Worm (Caenorhabditis elegans): Measurements from ENCODE around the gene golg-4.

golg-4 gene

DNA sequence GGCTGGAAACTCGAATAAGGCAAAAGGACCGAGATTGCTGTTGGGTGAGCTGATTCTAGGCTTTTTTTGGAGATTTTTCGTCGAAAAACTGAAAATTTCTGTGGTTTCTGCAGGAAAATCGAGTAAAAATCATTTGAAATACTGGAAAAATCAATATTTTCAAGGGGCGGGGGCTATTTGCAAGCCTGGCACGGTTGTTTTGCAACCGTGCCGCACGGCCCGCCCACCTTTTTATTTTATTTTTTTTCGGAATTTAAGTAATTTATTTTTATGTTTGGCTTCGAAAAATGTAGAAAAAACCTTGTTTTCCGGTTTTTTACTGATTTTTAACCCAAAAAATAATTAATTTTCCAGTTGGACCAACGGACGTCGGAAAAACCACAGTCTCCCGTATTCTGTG lies 6.9 kb upstream of the golg-4 start:
- TF ChIP-seq lin-1 (GFP tag; IDR thresholded peaks at IDR 0.05) = no peak
- TF ChIP-seq lin-15B (tag; optimal IDR thresholded peaks at IDR 0.05) = peak; percentile 9
- no peak for TF ChIP-seq zip-11 (GFP tag; IDR thresholded peaks at IDR 0.05)
- TF ChIP-seq ceh-28 (tag; optimal IDR thresholded peaks at IDR 0.05) = no peak
- no peak for TF ChIP-seq daf-16 (GFP tag; optimal IDR thresholded peaks at IDR 0.05)
- peak; percentile 11 for TF ChIP-seq daf-16 (tag; optimal IDR thresholded peaks at IDR 0.05)
- TF ChIP-seq dmd-9 (GFP tag; IDR thresholded peaks at IDR 0.05) = no peak
- peak; percentile 6 for TF ChIP-seq aha-1 (tag)
- no peak for TF ChIP-seq F26F4.8 (GFP tag; conservative IDR thresholded peaks at IDR 0.05)
- peak; percentile 53 for TF ChIP-seq lin-38 (GFP tag; IDR thresholded peaks at IDR 0.05)
- TF ChIP-seq snpc-1.2 (GFP tag; IDR thresholded peaks at IDR 0.05) = no peak
- no peak for TF ChIP-seq cey-2 (tag; optimal IDR thresholded peaks at IDR 0.05; ENCODE audit: borderline replicate concordance, insufficient read depth)
- TF ChIP-seq nhr-11 (tag; optimal IDR thresholded peaks at IDR 0.05) = no peak

- TF ChIP-seq lin-38 (GFP tag; IDR thresholded peaks at IDR 0.05) = peak; percentile 42; the same call in 1 of the 2 replicates
- no peak for TF ChIP-seq mes-2 (tag; optimal IDR thresholded peaks at IDR 0.05; ENCODE audit: poor library complexity, severe bottlenecking)
- TF ChIP-seq F49E8.2 (tag; optimal IDR thresholded peaks at IDR 0.05; ENCODE audit: borderline replicate concordance) = peak; percentile 32
- TF ChIP-seq zip-2 (tag; optimal IDR thresholded peaks at IDR 0.05) = no peak
Observed at ce11 chrIII:3400444-3400843, 4.9 kb upstream of the golg-4 start.

- TF ChIP-seq Y5F2A.4 (GFP tag; optimal IDR thresholded peaks at IDR 0.05) (no peak), dve-1 (tag; optimal IDR thresholded peaks at IDR 0.05; ENCODE audit: insufficient read depth) (peak; percentile 19), nhr-77 (tag; optimal IDR thresholded peaks at IDR 0.05) (peak; percentile 57), hlh-30 (tag; optimal IDR thresholded peaks at IDR 0.05; ENCODE audit: insufficient read depth) (peak; percentile 70), nhr-11 (tag; optimal IDR thresholded peaks at IDR 0.05) (no peak), mxl-2 (GFP tag; conservative IDR thresholded peaks at IDR 0.05) (no peak), dmd-8 (GFP tag; IDR thresholded peaks at IDR 0.05) (no peak), snpc-1.2 (GFP tag; IDR thresholded peaks at IDR 0.05) (no peak), lin-38 (GFP tag; IDR thresholded peaks at IDR 0.05) (peak; percentile 52), nhr-42 (GFP tag; IDR thresholded peaks at IDR 0.05) (no peak), rbr-2 (tag; optimal IDR thresholded peaks at IDR 0.05) (peak; percentile 0), dpl-1 (GFP tag; optimal IDR thresholded peaks at IDR 0.05) (peak; percentile 73), R02D3.7 (tag; optimal IDR thresholded peaks at IDR 0.05) (peak; percentile 86), unc-39 (tag; optimal IDR thresholded peaks at IDR 0.05) (no peak), nhr-6 (tag; optimal IDR thresholded peaks at IDR 0.05) (peak; percentile 3), mep-1 (tag; optimal IDR thresholded peaks at IDR 0.05) (peak; percentile 36), nhr-102 (tag; optimal IDR thresholded peaks at IDR 0.05) (no peak), aly-2 (tag; optimal IDR thresholded peaks at IDR 0.05) (no peak), nhr-28 (tag; optimal IDR thresholded peaks at IDR 0.05) (no peak), madf-9 (GFP tag; conservative IDR thresholded peaks at IDR 0.05) (no peak), F10B5.3 (tag; optimal IDR thresholded peaks at IDR 0.05) (no peak), mdl-1 (tag; optimal IDR thresholded peaks at IDR 0.05) (peak in 1 of 2 experiments; percentile 42), tra-1 (GFP tag; IDR thresholded peaks at IDR 0.05) (no peak), unc-130 (GFP tag; optimal IDR thresholded peaks at IDR 0.05) (peak; percentile 46), hlh-11 (tag; optimal IDR thresholded peaks at IDR 0.05) (peak; percentile 21), aha-1 (tag) (peak; percentile 86), set-16 (GFP tag; IDR thresholded peaks at IDR 0.05) (no peak), F49E8.2 (tag; optimal IDR thresholded peaks at IDR 0.05; ENCODE audit: borderline replicate concordance) (peak; percentile 30), lsy-2 (tag; optimal IDR thresholded peaks at IDR 0.05) (peak in 1 of 2 experiments; percentile 76), ceh-28 (tag; optimal IDR thresholded peaks at IDR 0.05) (no peak)
Observed at ce11 chrIII:3404354-3404913, 934 bp upstream of the golg-4 start, which contains the start of the genes npp-9 and F59A2.5. TSS of gene npp-9 (minus strand) at chrIII:3404479. TSS of gene F59A2.5 (plus strand) at chrIII:3404863.
